Fruit fly (Drosophila melanogaster) whole organism, larva: ENCODE measurements around the gene smal.

Source experiments
- noc ChIP-seq: fragments of 200-800 bp; sonication (Bioruptor generic); optimal IDR thresholded peaks from 3 replicates; lab custom pipeline; 2019; ENCODE audit warnings: missing biosample characterization, mild to moderate bottlenecking, missing genetic modification characterization, moderate library complexity

Gene smal

dm6 chr2L:6236426-6236825 lies 57.5 kb downstream of the smal start:
- no peak for TF ChIP-seq noc

- TF ChIP-seq noc: no peak
Measured at dm6 chr2L:6239286-6239685, 60.4 kb downstream of the smal start.

dm6 chr2L:6241037-6241436 lies 62.1 kb downstream of the smal start:
- no peak for TF ChIP-seq noc

dm6 chr2L:6242026-6242425 lies 63.1 kb downstream of the smal start:
- no peak for TF ChIP-seq noc

- TF ChIP-seq noc: no peak
Measured at dm6 chr2L:6249421-6249820, 70.5 kb downstream of the smal start.

- no peak for TF ChIP-seq noc
Measured at dm6 chr2L:6252258-6253004, 73.5 kb downstream of the smal start.

- no peak for TF ChIP-seq noc
Measured at dm6 chr2L:6253005-6253353, 74.0 kb downstream of the smal start, which contains the start of gene Ddr. Gene Ddr (plus strand): TSS chr2L:6253123.

dm6 chr2L:6255488-6255887 lies 76.6 kb downstream of the smal start, which contains the start of gene AANATL2:
Gene AANATL2 (plus strand): TSS chr2L:6255859.
- no peak for TF ChIP-seq noc

dm6 chr2L:6259629-6260028 lies 80.7 kb downstream of the smal start:
- TF ChIP-seq noc: no peak
